In the genomic region with DNA sequence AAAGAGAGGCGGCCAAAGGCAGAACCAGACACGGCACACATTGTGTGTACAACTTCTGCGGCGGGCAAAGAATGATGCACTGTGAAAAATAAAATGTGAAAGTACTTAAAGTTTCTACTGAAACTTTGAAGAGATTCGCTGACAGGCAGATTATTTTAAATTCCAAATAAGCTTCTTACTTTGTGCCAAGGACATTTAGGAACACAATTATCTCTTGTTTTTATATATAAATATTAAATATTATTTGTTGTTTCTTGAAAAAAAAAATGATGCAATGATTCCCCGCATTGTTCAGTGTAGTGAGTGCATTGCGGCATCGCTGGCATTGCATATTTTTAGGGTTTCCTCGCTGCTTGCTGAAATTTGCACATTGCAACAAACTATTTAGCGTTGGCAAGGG, we compare ENCODE assay signal across 2 fruit fly cellular contexts.
TF ChIP-seq lines count a peak whose summit lies in the region.

No protein-coding gene starts in this region.

TF ChIP-seq in whole organism, embryonic, 481 proteins besides CTCF, POLR2A, EP300 and RAD21 (continued from another document and continues in another):
- peak; percentile 43 for TF ChIP-seq zf30C (GFP tag; optimal IDR thresholded peaks at IDR 0.05; lab: Kevin White, UChicago)
- no peak for TF ChIP-seq Ets65A (GFP tag; lab: Kevin White, UChicago)
- no peak for TF ChIP-seq jing (GFP tag; optimal IDR thresholded peaks at IDR 0.05; lab: Kevin White, UChicago)
- no peak for TF ChIP-seq Dfd (GFP tag; optimal IDR thresholded peaks at IDR 0.05; lab: Kevin White, UChicago)
- peak; percentile 24 for TF ChIP-seq esg (GFP tag; conservative IDR thresholded peaks at IDR 0.05; lab: Robert Waterston, UW)
- no peak for TF ChIP-seq ara (GFP tag; IDR thresholded peaks at IDR 0.05; lab: Robert Waterston, UW)
- TF ChIP-seq CG10209 (GFP tag; optimal IDR thresholded peaks at IDR 0.05; lab: Kevin White, UChicago): no peak
- no peak for TF ChIP-seq Atf-2 (GFP tag; optimal IDR thresholded peaks at IDR 0.05; lab: Kevin White, UChicago)
- peak; percentile 3 for TF ChIP-seq nmo (GFP tag; optimal IDR thresholded peaks at IDR 0.05; lab: Kevin White, UChicago)
- no peak for TF ChIP-seq Hr51 (GFP tag; optimal IDR thresholded peaks at IDR 0.05; lab: Kevin White, UChicago)
- TF ChIP-seq bigmax (GFP tag; optimal IDR thresholded peaks at IDR 0.05; lab: Kevin White, UChicago): no peak
- no peak for TF ChIP-seq Dp (GFP tag; optimal IDR thresholded peaks at IDR 0.05; lab: Kevin White, UChicago)
- no peak for TF ChIP-seq Fer2 (tag; optimal IDR thresholded peaks at IDR 0.05; lab: Kevin White, UChicago)
- no peak for TF ChIP-seq CG34224 (GFP tag; IDR thresholded peaks at IDR 0.05; lab: Robert Waterston, UW; ENCODE audit: partially characterized antibody)
- TF ChIP-seq HLHmδ (GFP tag; optimal IDR thresholded peaks at IDR 0.05; lab: Kevin White, UChicago): no peak
- TF ChIP-seq H15 (GFP tag; IDR thresholded peaks at IDR 0.05; lab: Robert Waterston, UW): no peak
- no peak for TF ChIP-seq Gsc (GFP tag; IDR thresholded peaks at IDR 0.05; lab: Robert Waterston, UW)
- no peak for TF ChIP-seq bcd (GFP tag; optimal IDR thresholded peaks at IDR 0.05; lab: Kevin White, UChicago)
- no peak for TF ChIP-seq Rx (GFP tag; IDR thresholded peaks at IDR 0.05; lab: Robert Waterston, UW)
- TF ChIP-seq yki (optimal IDR thresholded peaks at IDR 0.05; lab: Kevin White, UChicago): no peak
- no peak for TF ChIP-seq CG6272 (GFP tag; IDR thresholded peaks at IDR 0.05; lab: Robert Waterston, UW)
- TF ChIP-seq CG11504 (tag; optimal IDR thresholded peaks at IDR 0.05; lab: Kevin White, UChicago): peak; percentile 8
- TF ChIP-seq CG17328 (GFP tag; IDR thresholded peaks at IDR 0.05; lab: Robert Waterston, UW): 0 out of 2 replicates have a peak, but pooled peaks have one; percentile 12
- TF ChIP-seq Med (GFP tag; lab: Kevin White, UChicago): no peak
- no peak for TF ChIP-seq CG17568 (GFP tag; optimal IDR thresholded peaks at IDR 0.05; lab: Kevin White, UChicago)
- TF ChIP-seq grn (GFP tag; optimal IDR thresholded peaks at IDR 0.05; lab: Kevin White, UChicago): no peak
- no peak for TF ChIP-seq NfI (GFP tag; optimal IDR thresholded peaks at IDR 0.05; lab: Kevin White, UChicago)
- TF ChIP-seq CG4360 (GFP tag; IDR thresholded peaks at IDR 0.05; lab: Robert Waterston, UW): no peak
- TF ChIP-seq chm (GFP tag; IDR thresholded peaks at IDR 0.05; lab: Robert Waterston, UW): no peak
- TF ChIP-seq CG13624 (GFP tag; optimal IDR thresholded peaks at IDR 0.05; lab: Kevin White, UChicago): no peak
- TF ChIP-seq pfk (GFP tag; optimal IDR thresholded peaks at IDR 0.05; lab: Kevin White, UChicago): no peak
- TF ChIP-seq fd3F (GFP tag; optimal IDR thresholded peaks at IDR 0.05; lab: Kevin White, UChicago): no peak
- no peak for TF ChIP-seq CG4404 (GFP tag; IDR thresholded peaks at IDR 0.05; lab: Robert Waterston, UW)
- TF ChIP-seq CG8359 (GFP tag; optimal IDR thresholded peaks at IDR 0.05; lab: Kevin White, UChicago; ENCODE audit: borderline replicate concordance): no peak
- TF ChIP-seq CG10462 (GFP tag; optimal IDR thresholded peaks at IDR 0.05; lab: Kevin White, UChicago): no peak
- peak; percentile 55 for TF ChIP-seq Drgx (GFP tag; IDR thresholded peaks at IDR 0.05; lab: Robert Waterston, UW)
- no peak for TF ChIP-seq CG14710 (tag; optimal IDR thresholded peaks at IDR 0.05; lab: Kevin White, UChicago)
- no peak for TF ChIP-seq caup (GFP tag; optimal IDR thresholded peaks at IDR 0.05; lab: Kevin White, UChicago; ENCODE audit: severe bottlenecking)
- no peak for TF ChIP-seq Taf1 (GFP tag; IDR thresholded peaks at IDR 0.05; lab: Robert Waterston, UW)
- no peak for TF ChIP-seq MBD-R2 (GFP tag; IDR thresholded peaks at IDR 0.05; lab: Robert Waterston, UW)
- TF ChIP-seq ato (GFP tag; IDR thresholded peaks at IDR 0.05; lab: Robert Waterston, UW; ENCODE audit: partially characterized antibody): no peak
- TF ChIP-seq Ptx1 (GFP tag; IDR thresholded peaks at IDR 0.05; lab: Robert Waterston, UW): 0 out of 2 replicates have a peak, but pooled peaks have one; percentile 29
- TF ChIP-seq CG14860 (GFP tag; IDR thresholded peaks at IDR 0.05; lab: Robert Waterston, UW; ENCODE audit: partially characterized antibody): no peak
- TF ChIP-seq Optix (GFP tag; IDR thresholded peaks at IDR 0.05; lab: Robert Waterston, UW): no peak
- TF ChIP-seq insv (GFP tag; optimal IDR thresholded peaks at IDR 0.05; lab: Kevin White, UChicago): no peak
- TF ChIP-seq wdn (GFP tag; IDR thresholded peaks at IDR 0.05; lab: Robert Waterston, UW): no peak
- TF ChIP-seq klu (GFP tag; IDR thresholded peaks at IDR 0.05; lab: Robert Waterston, UW): no peak
- no peak for TF ChIP-seq exex (tag; optimal IDR thresholded peaks at IDR 0.05; lab: Kevin White, UChicago)
- TF ChIP-seq Adf1 (GFP tag; IDR thresholded peaks at IDR 0.05; lab: Robert Waterston, UW): no peak
- no peak for TF ChIP-seq CG12391 (tag; optimal IDR thresholded peaks at IDR 0.05; lab: Kevin White, UChicago)
- no peak for TF ChIP-seq CG12942 (GFP tag; optimal IDR thresholded peaks at IDR 0.05; lab: Kevin White, UChicago)
- no peak for TF ChIP-seq CG17802 (tag; optimal IDR thresholded peaks at IDR 0.05; lab: Kevin White, UChicago)
- TF ChIP-seq ac (GFP tag; optimal IDR thresholded peaks at IDR 0.05; lab: Kevin White, UChicago): no peak
- TF ChIP-seq CG4820 (GFP tag; optimal IDR thresholded peaks at IDR 0.05; lab: Kevin White, UChicago): no peak
- TF ChIP-seq row (GFP tag; IDR thresholded peaks at IDR 0.05; lab: Robert Waterston, UW): 0 out of 3 replicates have a peak, but pooled peaks have one; percentile 29
- no peak for TF ChIP-seq GATAe (GFP tag; conservative IDR thresholded peaks at IDR 0.05; lab: Robert Waterston, UW)
- TF ChIP-seq CG2889 (GFP tag; IDR thresholded peaks at IDR 0.05; lab: Robert Waterston, UW): no peak
- no peak for TF ChIP-seq CG2678 (tag; optimal IDR thresholded peaks at IDR 0.05; lab: Kevin White, UChicago)
- TF ChIP-seq CG9797 (GFP tag; optimal IDR thresholded peaks at IDR 0.05; lab: Kevin White, UChicago): no peak
- no peak for TF ChIP-seq CG9727 (GFP tag; optimal IDR thresholded peaks at IDR 0.05; lab: Kevin White, UChicago)
- peak; percentile 21 for TF ChIP-seq CG7839 (tag; optimal IDR thresholded peaks at IDR 0.05; lab: Kevin White, UChicago)
- no peak for TF ChIP-seq NC2α (GFP tag; optimal IDR thresholded peaks at IDR 0.05; lab: Kevin White, UChicago)
- no peak for TF ChIP-seq oc (tag; optimal IDR thresholded peaks at IDR 0.05; lab: Kevin White, UChicago)
- TF ChIP-seq CG1832 (GFP tag; optimal IDR thresholded peaks at IDR 0.05; lab: Kevin White, UChicago): no peak
- no peak for TF ChIP-seq CG31224 (GFP tag; IDR thresholded peaks at IDR 0.05; lab: Robert Waterston, UW)
- TF ChIP-seq CG15011 (GFP tag; optimal IDR thresholded peaks at IDR 0.05; lab: Kevin White, UChicago): no peak
- TF ChIP-seq usp (GFP tag; optimal IDR thresholded peaks at IDR 0.05; lab: Kevin White, UChicago): no peak

TF ChIP-seq in whole organism, prepupa, 60 proteins besides CTCF, POLR2A, EP300 and RAD21 (continued from another document):
- TF ChIP-seq Hr39 (GFP tag; optimal IDR thresholded peaks at IDR 0.05; lab: Kevin White, UChicago): peak; percentile 19
- TF ChIP-seq Gug (GFP tag; IDR thresholded peaks at IDR 0.05; lab: Robert Waterston, UW): peak; percentile 20; the same call in 1 of the 2 replicates
- TF ChIP-seq lz (GFP tag; optimal IDR thresholded peaks at IDR 0.05; lab: Kevin White, UChicago): peak; percentile 21
- peak; percentile 64 for TF ChIP-seq CG8119 (GFP tag; IDR thresholded peaks at IDR 0.05; lab: Robert Waterston, UW)
- TF ChIP-seq Sox15 (GFP tag; optimal IDR thresholded peaks at IDR 0.05; lab: Kevin White, UChicago): no peak
- peak; percentile 47; the same call in 2 of the 3 replicates for TF ChIP-seq eg (GFP tag; IDR thresholded peaks at IDR 0.05; lab: Robert Waterston, UW)
- TF ChIP-seq dsx (GFP tag; optimal IDR thresholded peaks at IDR 0.05; lab: Kevin White, UChicago; ENCODE audit: poor library complexity, severe bottlenecking): peak; percentile 49
- peak; percentile 68 for TF ChIP-seq CG15336 (GFP tag; IDR thresholded peaks at IDR 0.05; lab: Robert Waterston, UW)
- TF ChIP-seq Sox102F (GFP tag; optimal IDR thresholded peaks at IDR 0.05; lab: Kevin White, UChicago): peak; percentile 12
- peak; percentile 17 for TF ChIP-seq esn (GFP tag; optimal IDR thresholded peaks at IDR 0.05; lab: Kevin White, UChicago)
- peak; percentile 10 for TF ChIP-seq CG8319 (GFP tag; optimal IDR thresholded peaks at IDR 0.05; lab: Kevin White, UChicago)
- no peak for TF ChIP-seq CG34406 (GFP tag; optimal IDR thresholded peaks at IDR 0.05; lab: Kevin White, UChicago)
- TF ChIP-seq CG6276 (GFP tag; optimal IDR thresholded peaks at IDR 0.05; lab: Kevin White, UChicago): no peak
- TF ChIP-seq CG3919 (GFP tag; optimal IDR thresholded peaks at IDR 0.05; lab: Kevin White, UChicago): peak; percentile 34
